Worm (Caenorhabditis elegans): ENCODE data around the gene smi-1.

The smi-1 gene

DNA sequence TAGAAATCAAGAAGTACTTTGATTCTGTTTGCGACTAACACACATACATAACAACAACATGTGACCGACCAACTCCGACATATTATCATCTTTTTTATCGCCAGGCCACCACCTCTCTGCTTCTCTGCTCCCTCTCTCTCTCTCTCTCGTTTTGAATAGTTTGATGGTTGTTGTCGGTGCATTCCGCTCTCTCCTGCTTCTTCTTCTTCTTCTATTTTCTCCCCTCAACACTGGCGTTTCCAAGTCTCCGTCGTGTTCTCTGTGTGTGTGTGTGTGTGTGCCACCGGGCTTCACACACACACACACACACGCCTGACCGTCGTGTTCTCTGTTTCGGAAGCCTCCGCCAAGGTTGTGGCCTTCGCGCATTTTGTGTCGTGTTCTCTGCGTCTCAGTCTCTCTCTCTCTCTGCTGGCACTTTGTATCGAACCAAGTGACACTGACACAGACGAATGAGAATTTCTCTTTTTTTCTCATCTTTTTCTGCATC, 46.9 kb downstream of the smi-1 start (continued):
- TF ChIP-seq ztf-26 (tag; optimal IDR thresholded peaks at IDR 0.05): peak; percentile 97
- TF ChIP-seq atf-7 (tag; optimal IDR thresholded peaks at IDR 0.05): peak; percentile 97
- TF ChIP-seq somi-1 (GFP tag; optimal IDR thresholded peaks at IDR 0.05): peak; percentile 99
- TF ChIP-seq unc-130 (GFP tag; optimal IDR thresholded peaks at IDR 0.05): no peak
- no peak for TF ChIP-seq D2030.7 (GFP tag; IDR thresholded peaks at IDR 0.05)
- no peak for TF ChIP-seq snpc-1.1 (tag; optimal IDR thresholded peaks at IDR 0.05; ENCODE audit: insufficient read depth)
- peak in 1 of 3 experiments; percentile 86 for TF ChIP-seq lin-35 (GFP tag; optimal IDR thresholded peaks at IDR 0.05)
- no peak for TF ChIP-seq rpc-1 (optimal IDR thresholded peaks at IDR 0.05)
- no peak for TF ChIP-seq rpc-1 (tag; optimal IDR thresholded peaks at IDR 0.05)
- TF ChIP-seq B0336.3 (GFP tag; IDR thresholded peaks at IDR 0.05): peak; percentile 96
- TF ChIP-seq nhr-80 (tag; optimal IDR thresholded peaks at IDR 0.05): peak; percentile 100
- no peak for TF ChIP-seq nhr-179 (tag; optimal IDR thresholded peaks at IDR 0.05)
- peak; percentile 67 for TF ChIP-seq athp-1 (tag; optimal IDR thresholded peaks at IDR 0.05)
- TF ChIP-seq madf-8 (GFP tag; conservative IDR thresholded peaks at IDR 0.05): no peak
- TF ChIP-seq cebp-2 (GFP tag; IDR thresholded peaks at IDR 0.05): no peak
- TF ChIP-seq let-526 (GFP tag; IDR thresholded peaks at IDR 0.05): no peak
- no peak for TF ChIP-seq hmg-20 (GFP tag; IDR thresholded peaks at IDR 0.05)
- peak; percentile 86 for TF ChIP-seq ceh-27 (GFP tag; optimal IDR thresholded peaks at IDR 0.05)
- TF ChIP-seq dpl-1 (GFP tag; optimal IDR thresholded peaks at IDR 0.05): no peak
- peak; percentile 61 for TF ChIP-seq ztf-18 (tag; optimal IDR thresholded peaks at IDR 0.05)
- no peak for TF ChIP-seq T26A5.8 (tag; optimal IDR thresholded peaks at IDR 0.05)
- TF ChIP-seq pbrm-1 (GFP tag; IDR thresholded peaks at IDR 0.05): peak; percentile 75
- no peak for TF ChIP-seq lsl-1 (GFP tag; optimal IDR thresholded peaks at IDR 0.05)
- peak; percentile 89 for TF ChIP-seq nhr-90 (tag; optimal IDR thresholded peaks at IDR 0.05)
- TF ChIP-seq nfya-2 (GFP tag; IDR thresholded peaks at IDR 0.05): no peak
- TF ChIP-seq F55B11.4 (tag; optimal IDR thresholded peaks at IDR 0.05; ENCODE audit: borderline replicate concordance, insufficient read depth): no peak
- TF ChIP-seq lir-1 (GFP tag; conservative IDR thresholded peaks at IDR 0.05): no peak; the same call in 1 of the 2 replicates
- no peak for TF ChIP-seq ceh-79 (tag; optimal IDR thresholded peaks at IDR 0.05)
- TF ChIP-seq repo-1 (tag; optimal IDR thresholded peaks at IDR 0.05): peak; percentile 71
- no peak for TF ChIP-seq snpc-3.4 (tag; optimal IDR thresholded peaks at IDR 0.05)
- TF ChIP-seq cebp-1 (GFP tag; IDR thresholded peaks at IDR 0.05): no peak; the same call in 1 of the 2 replicates
- TF ChIP-seq cebp-1 (tag; optimal IDR thresholded peaks at IDR 0.05): peak; percentile 95
- no peak for TF ChIP-seq F57A8.1 (GFP tag; optimal IDR thresholded peaks at IDR 0.05)
- TF ChIP-seq ceh-91 (GFP tag; IDR thresholded peaks at IDR 0.05): no peak
- TF ChIP-seq unc-62 (GFP tag; optimal IDR thresholded peaks at IDR 0.05): peak; percentile 45
- no peak for TF ChIP-seq madf-6 (GFP tag; IDR thresholded peaks at IDR 0.05)
- no peak for TF ChIP-seq F49E8.2 (tag; optimal IDR thresholded peaks at IDR 0.05; ENCODE audit: insufficient read depth)
- no peak for TF ChIP-seq F33H1.4 (GFP tag; IDR thresholded peaks at IDR 0.05)
- no peak for TF ChIP-seq ztf-25 (GFP tag; IDR thresholded peaks at IDR 0.05)
- TF ChIP-seq ztf-6 (GFP tag; IDR thresholded peaks at IDR 0.05): no peak
- peak; percentile 84 for TF ChIP-seq egl-44 (GFP tag; IDR thresholded peaks at IDR 0.05)
- TF ChIP-seq aptf-3 (GFP tag; IDR thresholded peaks at IDR 0.05): no peak
- peak; percentile 86 for TF ChIP-seq dox-1 (GFP tag; IDR thresholded peaks at IDR 0.05)
- TF ChIP-seq F57C9.4 (tag; optimal IDR thresholded peaks at IDR 0.05): no peak
- no peak for TF ChIP-seq dpff-1 (tag; optimal IDR thresholded peaks at IDR 0.05)
- TF ChIP-seq rec-8 (tag; optimal IDR thresholded peaks at IDR 0.05): no peak
- TF ChIP-seq ccch-3 (GFP tag; optimal IDR thresholded peaks at IDR 0.05): no peak
- peak; percentile 61 for TF ChIP-seq egrh-3 (GFP tag; IDR thresholded peaks at IDR 0.05)
- 0 out of 2 replicates have a peak, but pooled peaks have one; percentile 77 for TF ChIP-seq lin-26 (GFP tag; IDR thresholded peaks at IDR 0.05)
- peak; percentile 92 for TF ChIP-seq attf-5 (GFP tag; optimal IDR thresholded peaks at IDR 0.05)
